Worm (Caenorhabditis elegans): ENCODE measurements around the gene lyst-1.

ce11 chrX:12097995-12098394 lies 43.0 kb downstream of the lyst-1 start:
- no peak for TF ChIP-seq gei-17 (GFP tag; optimal IDR thresholded peaks at IDR 0.05)
- no peak for TF ChIP-seq ceh-79 (tag; optimal IDR thresholded peaks at IDR 0.05)
- no peak for TF ChIP-seq dpff-1 (tag; optimal IDR thresholded peaks at IDR 0.05)
- TF ChIP-seq snpc-1.1 (tag; optimal IDR thresholded peaks at IDR 0.05; ENCODE audit: insufficient read depth) = no peak
- TF ChIP-seq hmg-20 (GFP tag; IDR thresholded peaks at IDR 0.05) = no peak
- TF ChIP-seq ekl-4 (GFP tag; IDR thresholded peaks at IDR 0.05) = no peak
- TF ChIP-seq pha-4 (tag; optimal IDR thresholded peaks at IDR 0.05) = no peak
- TF ChIP-seq mel-28 (tag; optimal IDR thresholded peaks at IDR 0.05; ENCODE audit: borderline replicate concordance) = no peak
- TF ChIP-seq K11D2.4 (GFP tag; IDR thresholded peaks at IDR 0.05) = no peak
- no peak for TF ChIP-seq egrh-3 (GFP tag; IDR thresholded peaks at IDR 0.05)
